Fruit fly (Drosophila melanogaster) whole organism, embryonic: Measurements from ENCODE around the gene Ifrd1.
A peak's percentile ranks its signal among the peaks of the same experiment; 100 is the strongest.

Source experiments
- BtbVII ChIP-seq: fragments of 200-800 bp; sonication (Bioruptor generic); optimal IDR thresholded peaks from 3 replicates; lab custom pipeline; 2017; ENCODE audit warnings: missing biosample characterization, mild to moderate bottlenecking, missing genetic modification characterization
- CG11085 ChIP-seq: fragments of 200-800 bp; sonication (Bioruptor generic); IDR thresholded peaks from 2 replicates; pipeline ENCODE4 v1.3.6; 2022; ENCODE audit warnings: missing biosample characterization, missing genetic modification characterization
- CG11093 ChIP-seq: fragments of 200-800 bp; sonication (Bioruptor generic); IDR thresholded peaks from 3 replicates; pipeline ENCODE4 v1.3.6; 2022; ENCODE audit warnings: missing biosample characterization, missing genetic modification characterization
- CG11560 ChIP-seq: fragments of 200-800 bp; sonication (Bioruptor generic); IDR thresholded peaks from 3 replicates; pipeline ENCODE4 v1.3.6; 2022; ENCODE audit warnings: missing biosample characterization, missing genetic modification characterization
- CG11696 ChIP-seq: fragments of 200-800 bp; sonication (Bioruptor generic); IDR thresholded peaks from 2 replicates; pipeline ENCODE4 v1.3.6; 2022; ENCODE audit warnings: missing biosample characterization, missing genetic modification characterization
- CG12071 ChIP-seq: fragments of 200-800 bp; sonication (Bioruptor generic); optimal IDR thresholded peaks from 3 replicates; lab custom pipeline; 2018; ENCODE audit warnings: missing biosample characterization, mild to moderate bottlenecking, missing genetic modification characterization
- CG1233 ChIP-seq: fragments of 200-800 bp; sonication (Bioruptor generic); optimal IDR thresholded peaks from 4 replicates; lab custom pipeline; 2018; ENCODE audit warnings: missing biosample characterization, mild to moderate bottlenecking, missing genetic modification characterization
- CG12391 ChIP-seq: fragments of 200-800 bp; sonication (Bioruptor generic); optimal IDR thresholded peaks from 3 replicates; lab custom pipeline; 2018; ENCODE audit warnings: missing biosample characterization, mild to moderate bottlenecking, missing genetic modification characterization, moderate library complexity
- CG12942 ChIP-seq: fragments of 200-800 bp; sonication (Bioruptor generic); optimal IDR thresholded peaks from 3 replicates; lab custom pipeline; 2016; ENCODE audit warnings: missing biosample characterization, missing genetic modification characterization
- CG15269 ChIP-seq: fragments of 200-800 bp; sonication (Bioruptor generic); optimal IDR thresholded peaks from 2 replicates; lab custom pipeline; 2018; ENCODE audit warnings: missing biosample characterization, mild to moderate bottlenecking, missing genetic modification characterization, moderate library complexity
- CG1832 ChIP-seq: fragments of 200-800 bp; sonication (Bioruptor generic); optimal IDR thresholded peaks from 2 replicates; lab custom pipeline; 2017; ENCODE audit warnings: missing biosample characterization, mild to moderate bottlenecking, missing genetic modification characterization, inconsistent platforms
- CG18476 ChIP-seq: fragments of 200-800 bp; sonication (Bioruptor generic); optimal IDR thresholded peaks from 2 replicates; lab custom pipeline; 2016; ENCODE audit warnings: missing biosample characterization, mild to moderate bottlenecking, missing genetic modification characterization
- CG18599 ChIP-seq: fragments of 200-800 bp; sonication (Bioruptor generic); optimal IDR thresholded peaks from 3 replicates; lab custom pipeline; 2017; ENCODE audit warnings: missing biosample characterization, missing genetic modification characterization, mild to moderate bottlenecking, moderate library complexity, missing genetic modification reagents
- CG32772 ChIP-seq: fragments of 200-800 bp; sonication (Bioruptor generic); IDR thresholded peaks from 2 replicates; pipeline ENCODE4 v1.3.6; 2022; ENCODE audit warnings: missing biosample characterization, missing genetic modification characterization
- CG4328 ChIP-seq: fragments of 200-800 bp; sonication (Bioruptor generic); optimal IDR thresholded peaks from 3 replicates; lab custom pipeline; 2017; ENCODE audit warnings: missing biosample characterization, missing genetic modification reagents, missing genetic modification characterization
- CG5180 ChIP-seq: fragments of 200-800 bp; sonication (Bioruptor generic); optimal IDR thresholded peaks from 3 replicates; lab custom pipeline; 2017; ENCODE audit warnings: missing biosample characterization, missing genetic modification characterization, mild to moderate bottlenecking, moderate library complexity, missing genetic modification reagents
- CG6854 ChIP-seq: fragments of 200-800 bp; sonication (Bioruptor generic); optimal IDR thresholded peaks from 3 replicates; lab custom pipeline; 2017; ENCODE audit warnings: missing biosample characterization, mild to moderate bottlenecking, missing genetic modification characterization
- CG7556 ChIP-seq: fragments of 200-800 bp; sonication (Bioruptor generic); optimal IDR thresholded peaks from 2 replicates; lab custom pipeline; 2017; ENCODE audit warnings: missing biosample characterization, mild to moderate bottlenecking, missing genetic modification characterization
- CG7928 ChIP-seq: fragments of 200-800 bp; sonication (Bioruptor generic); optimal IDR thresholded peaks from 2 replicates; lab custom pipeline; 2017; ENCODE audit warnings: missing biosample characterization, mild to moderate bottlenecking, missing genetic modification characterization
- CG9437 ChIP-seq: fragments of 200-800 bp; sonication (Bioruptor generic); optimal IDR thresholded peaks from 2 replicates; lab custom pipeline; 2018; ENCODE audit warnings: missing biosample characterization, mild to moderate bottlenecking, missing genetic modification characterization
- Chrac-16 ChIP-seq: fragments of 200-800 bp; sonication (Bioruptor generic); optimal IDR thresholded peaks from 3 replicates; lab custom pipeline; 2016; ENCODE audit warnings: missing biosample characterization, missing genetic modification characterization
- ERR ChIP-seq: fragments of 200-800 bp; sonication (Bioruptor generic); optimal IDR thresholded peaks from 2 replicates; lab custom pipeline; 2016; ENCODE audit warnings: missing biosample characterization, missing genetic modification characterization
- Fer1 ChIP-seq: fragments of 200-800 bp; sonication (Bioruptor generic); optimal IDR thresholded peaks from 2 replicates; lab custom pipeline; 2017; ENCODE audit warnings: missing biosample characterization, mild to moderate bottlenecking, missing genetic modification characterization
- Gug ChIP-seq: fragments of 200-800 bp; sonication (Bioruptor generic); IDR thresholded peaks from 4 replicates; pipeline ENCODE4 v1.3.6; 2022; ENCODE audit warnings: missing biosample characterization, missing genetic modification characterization
- Hmr ChIP-seq: fragments of 200-800 bp; sonication (Bioruptor generic); optimal IDR thresholded peaks from 3 replicates; lab custom pipeline; 2017; ENCODE audit warnings: mild to moderate bottlenecking, missing biosample characterization, missing genetic modification reagents, missing genetic modification characterization
- Hr51 ChIP-seq, 2 experiments: fragments of 200-800 bp; sonication (Bioruptor generic); optimal IDR thresholded peaks; 2 replicates in 1 of 2; 3 replicates in 1 of 2; lab custom pipeline; 2016 to 2018; ENCODE audit warnings: missing biosample characterization in 2 of 2, missing genetic modification characterization in 2 of 2, mild to moderate bottlenecking in 1 of 2, moderate library complexity in 1 of 2
- Nf-YB ChIP-seq: fragments of 200-800 bp; sonication (Bioruptor generic); optimal IDR thresholded peaks from 3 replicates; lab custom pipeline; 2019; ENCODE audit warnings: missing biosample characterization, mild to moderate bottlenecking, missing genetic modification characterization, moderate library complexity
- Sry-δ ChIP-seq: fragments of 200-800 bp; sonication (Bioruptor generic); optimal IDR thresholded peaks from 2 replicates; lab custom pipeline; 2016; ENCODE audit warnings: missing biosample characterization, missing genetic modification characterization
- Taf1 ChIP-seq: fragments of 200-800 bp; sonication (Bioruptor generic); IDR thresholded peaks from 2 replicates; pipeline ENCODE4 v1.3.6; 2022; ENCODE audit warnings: missing biosample characterization, missing genetic modification characterization
- Xrp1 ChIP-seq: fragments of 200-800 bp; sonication (Bioruptor generic); IDR thresholded peaks from 2 replicates; pipeline ENCODE4 v1.3.6; 2022; ENCODE audit warnings: missing biosample characterization, missing genetic modification characterization
- YL-1 ChIP-seq: fragments of 200-800 bp; sonication (Bioruptor generic); optimal IDR thresholded peaks from 3 replicates; lab custom pipeline; 2017; ENCODE audit warnings: missing biosample characterization, mild to moderate bottlenecking, missing genetic modification characterization
- aop ChIP-seq: fragments of 200-800 bp; sonication (Bioruptor generic); IDR thresholded peaks from 2 replicates; pipeline ENCODE4 v1.3.6; 2022; ENCODE audit warnings: missing biosample characterization, missing genetic modification characterization
- ara ChIP-seq: fragments of 200-800 bp; sonication (Bioruptor generic); IDR thresholded peaks from 2 replicates; pipeline ENCODE4 v1.3.6; 2022; ENCODE audit warnings: missing biosample characterization, missing genetic modification characterization
- bsh ChIP-seq, 2 experiments: fragments of 200-800 bp; sonication (Bioruptor generic); optimal IDR thresholded peaks; 2 replicates each; lab custom pipeline; 2017 to 2018; ENCODE audit warnings: mild to moderate bottlenecking in 2 of 2, missing biosample characterization in 2 of 2, missing genetic modification characterization in 2 of 2, moderate library complexity in 1 of 2
- emc ChIP-seq: fragments of 200-800 bp; sonication (Bioruptor generic); optimal IDR thresholded peaks from 2 replicates; lab custom pipeline; 2016; ENCODE audit warnings: missing biosample characterization, missing genetic modification characterization
- ewg ChIP-seq: fragments of 200-800 bp; sonication (Bioruptor generic); optimal IDR thresholded peaks from 3 replicates; lab custom pipeline; 2017; ENCODE audit warnings: mild to moderate bottlenecking, missing biosample characterization, missing genetic modification reagents, missing genetic modification characterization
- eyg ChIP-seq: fragments of 200-800 bp; sonication (Bioruptor generic); optimal IDR thresholded peaks from 3 replicates; lab custom pipeline; 2016; ENCODE audit warnings: missing biosample characterization, missing genetic modification characterization
- grau ChIP-seq: fragments of 200-800 bp; optimal IDR thresholded peaks from 3 replicates; lab custom pipeline; 2019; ENCODE audit warnings: missing biosample characterization, mild to moderate bottlenecking, missing genetic modification characterization, moderate library complexity
- hbn ChIP-seq: fragments of 200-800 bp; sonication (Bioruptor generic); IDR thresholded peaks from 2 replicates; pipeline ENCODE4 v1.3.6; 2022; ENCODE audit warnings: missing biosample characterization, missing genetic modification characterization; ENCODE audit not compliant: partially characterized antibody
- knrl ChIP-seq: fragments of 200-800 bp; sonication (Bioruptor generic); IDR thresholded peaks from 3 replicates; pipeline ENCODE4 v1.3.6; 2022; ENCODE audit warnings: missing biosample characterization, missing genetic modification characterization; ENCODE audit not compliant: partially characterized antibody
- lola ChIP-seq, 3 experiments: fragments of >200 bp in 2 of 3; fragments of 200-800 bp in 1 of 3; sonication (Bioruptor generic) in 1 of 3; optimal IDR thresholded peaks; 2 replicates each; lab custom pipeline; 2017 to 2019; ENCODE audit warnings: missing biosample characterization in 3 of 3, missing genetic modification characterization in 3 of 3, mild to moderate bottlenecking in 1 of 3, moderate library complexity in 1 of 3
- nerfin-2 ChIP-seq: fragments of 200-800 bp; sonication (Bioruptor generic); IDR thresholded peaks from 2 replicates; pipeline ENCODE4 v1.3.6; 2022; ENCODE audit warnings: missing biosample characterization, missing genetic modification characterization; ENCODE audit not compliant: partially characterized antibody
- otp ChIP-seq: fragments of 200-800 bp; sonication (Bioruptor generic); IDR thresholded peaks from 3 replicates; pipeline ENCODE4, ENCODE4 v1.3.6; 2022; ENCODE audit warnings: missing biosample characterization, missing genetic modification characterization
- pnt ChIP-seq: fragments of 200-800 bp; sonication (Bioruptor generic); optimal IDR thresholded peaks from 3 replicates; lab custom pipeline; 2016; ENCODE audit warnings: missing biosample characterization, missing genetic modification characterization
- seq ChIP-seq: fragments of 200-800 bp; sonication (Bioruptor generic); IDR thresholded peaks from 2 replicates; pipeline ENCODE4 v1.3.6; 2022; ENCODE audit warnings: missing biosample characterization, missing genetic modification characterization
- sna ChIP-seq: fragments of 200-800 bp; sonication (Bioruptor generic); IDR thresholded peaks from 2 replicates; pipeline ENCODE4 v1.3.6; 2022; ENCODE audit warnings: missing biosample characterization, missing genetic modification characterization; ENCODE audit not compliant: partially characterized antibody
- vnd ChIP-seq: fragments of 200-800 bp; sonication (Bioruptor generic); IDR thresholded peaks from 3 replicates; pipeline ENCODE4 v1.3.6; 2022; ENCODE audit warnings: missing biosample characterization, missing genetic modification characterization; ENCODE audit not compliant: partially characterized antibody
- wor ChIP-seq: fragments of 200-800 bp; sonication (Bioruptor generic); IDR thresholded peaks from 2 replicates; pipeline ENCODE4 v1.3.6; 2022; ENCODE audit warnings: missing biosample characterization, missing genetic modification characterization

Ifrd1 gene

dm6 chr2L:2861140-2861884, 13.0 kb downstream of the Ifrd1 start (continued):
- TF ChIP-seq CG12942 (no peak), YL-1 (GFP tag; lab: Kevin White, UChicago) (no peak), wor (GFP tag; lab: Robert Waterston, UW) (no peak), CG11560 (tag; lab: Robert Waterston, UW) (no peak), Fer1 (peak; percentile 24), CG12391 (no peak), BtbVII (GFP tag; lab: Kevin White, UChicago) (no peak), vnd (GFP tag; lab: Robert Waterston, UW) (no peak), Hr51 (GFP tag; optimal IDR thresholded peaks at IDR 0.05; lab: Kevin White, UChicago) (no peak), CG11085 (GFP tag; lab: Robert Waterston, UW) (no peak), CG1832 (GFP tag; lab: Kevin White, UChicago) (no peak), CG12071 (peak; percentile 50), CG11093 (GFP tag; lab: Robert Waterston, UW) (no peak), grau (no peak), otp (GFP tag; lab: Robert Waterston, UW) (0 out of 3 replicates have a peak, but pooled peaks have one; percentile 30), CG6854 (GFP tag; lab: Kevin White, UChicago) (no peak), pnt (GFP tag; lab: Kevin White, UChicago) (no peak), aop (GFP tag; lab: Robert Waterston, UW) (no peak), CG32772 (GFP tag; lab: Robert Waterston, UW) (0 out of 2 replicates have a peak, but pooled peaks have one; percentile 25), bsh (GFP tag; optimal IDR thresholded peaks at IDR 0.05; lab: Kevin White, UChicago) (no peak), CG9437 (no peak), hbn (no peak), Xrp1 (GFP tag; lab: Robert Waterston, UW) (peak; percentile 39; the same call in 1 of the 2 replicates), ewg (no peak), Taf1 (no peak), Nf-YB (GFP tag; lab: Kevin White, UChicago) (no peak), CG18476 (GFP tag; lab: Kevin White, UChicago) (no peak), CG7928 (no peak), CG5180 (GFP tag; lab: Kevin White, UChicago) (peak; percentile 24), seq (peak; percentile 25; the same call in 1 of the 2 replicates), CG15269 (tag; lab: Kevin White, UChicago) (no peak), Hmr (peak; percentile 23), CG11696 (GFP tag; lab: Robert Waterston, UW) (no peak), eyg (GFP tag; lab: Kevin White, UChicago) (no peak), emc (GFP tag; lab: Kevin White, UChicago) (no peak), nerfin-2 (GFP tag; lab: Robert Waterston, UW) (no peak), CG18599 (peak; percentile 25), knrl (no peak), ara (GFP tag; lab: Robert Waterston, UW) (no peak), ERR (no peak), CG7556 (GFP tag; lab: Kevin White, UChicago) (no peak), CG1233 (GFP tag; lab: Kevin White, UChicago) (no peak), CG4328 (GFP tag; lab: Kevin White, UChicago) (peak; percentile 34), Chrac-16 (GFP tag; lab: Kevin White, UChicago) (no peak), lola (GFP tag; optimal IDR thresholded peaks at IDR 0.05; lab: Kevin White, UChicago) (no peak), Gug (GFP tag; lab: Robert Waterston, UW) (no peak), Sry-δ (GFP tag; lab: Kevin White, UChicago) (no peak), sna (no peak)
